Worm (Caenorhabditis elegans): ENCODE results near the gene sre-15.

sre-15 gene

ce11 chrIV:12208984-12209676 is 35.5 kb downstream of the sre-15 start, which contains the start of the genes marb-1 and F35G2.3:
TSS of gene marb-1 (minus strand) at chrIV:12209010.
TSS of gene F35G2.3 (plus strand) at chrIV:12209626.
- TF ChIP-seq blmp-1 (tag; optimal IDR thresholded peaks at IDR 0.05) (no peak), sptf-1 (tag; optimal IDR thresholded peaks at IDR 0.05) (no peak), lsy-2 (tag; optimal IDR thresholded peaks at IDR 0.05) (peak; percentile 50), nhr-76 (tag; optimal IDR thresholded peaks at IDR 0.05) (no peak), mep-1 (tag; optimal IDR thresholded peaks at IDR 0.05) (peak; percentile 14)

- TF ChIP-seq ces-1 (GFP tag; optimal IDR thresholded peaks at IDR 0.05) (no peak), ceh-43 (GFP tag; optimal IDR thresholded peaks at IDR 0.05) (no peak), mab-5 (tag; optimal IDR thresholded peaks at IDR 0.05) (no peak), nhr-237 (tag; optimal IDR thresholded peaks at IDR 0.05) (no peak), sptf-1 (tag; optimal IDR thresholded peaks at IDR 0.05) (no peak), bed-3 (GFP tag; optimal IDR thresholded peaks at IDR 0.05) (no peak), elt-1 (tag; optimal IDR thresholded peaks at IDR 0.05; ENCODE audit: borderline replicate concordance, insufficient read depth) (no peak), mep-1 (tag; optimal IDR thresholded peaks at IDR 0.05) (no peak), elt-3 (tag; optimal IDR thresholded peaks at IDR 0.05) (no peak), unc-39 (tag; optimal IDR thresholded peaks at IDR 0.05) (no peak), unc-120 (tag; optimal IDR thresholded peaks at IDR 0.05; ENCODE audit: poor library complexity, severe bottlenecking) (no peak), ceh-83 (GFP tag; optimal IDR thresholded peaks at IDR 0.05) (no peak), unc-62 (GFP tag; optimal IDR thresholded peaks at IDR 0.05) (no peak), nhr-76 (tag; optimal IDR thresholded peaks at IDR 0.05) (no peak), snpc-4 (tag; optimal IDR thresholded peaks at IDR 0.05) (no peak), lin-13 (tag; optimal IDR thresholded peaks at IDR 0.05) (no peak), flh-1 (GFP tag; optimal IDR thresholded peaks at IDR 0.05) (no peak), M03D4.4 (tag; optimal IDR thresholded peaks at IDR 0.05) (no peak), ceh-39 (tag; optimal IDR thresholded peaks at IDR 0.05) (no peak)
Observed at ce11 chrIV:12207873-12208272, 36.7 kb downstream of the sre-15 start.

- TF ChIP-seq unc-62 (GFP tag; optimal IDR thresholded peaks at IDR 0.05) = no peak
- no peak for TF ChIP-seq ces-1 (GFP tag; optimal IDR thresholded peaks at IDR 0.05)
- no peak for TF ChIP-seq nhr-76 (tag; optimal IDR thresholded peaks at IDR 0.05)
- no peak for TF ChIP-seq unc-120 (tag; optimal IDR thresholded peaks at IDR 0.05; ENCODE audit: poor library complexity, severe bottlenecking)
- TF ChIP-seq snpc-4 (tag; optimal IDR thresholded peaks at IDR 0.05) = no peak
- TF ChIP-seq blmp-1 (tag; optimal IDR thresholded peaks at IDR 0.05) = no peak
- TF ChIP-seq bed-3 (GFP tag; optimal IDR thresholded peaks at IDR 0.05) = no peak
- TF ChIP-seq sem-2 (GFP tag; optimal IDR thresholded peaks at IDR 0.05) = no peak
- no peak for TF ChIP-seq pha-4 (tag; optimal IDR thresholded peaks at IDR 0.05)
- no peak for TF ChIP-seq mls-2 (tag; optimal IDR thresholded peaks at IDR 0.05)
- TF ChIP-seq tbx-8 (GFP tag; optimal IDR thresholded peaks at IDR 0.05) = no peak
- TF ChIP-seq lin-32 (GFP tag; optimal IDR thresholded peaks at IDR 0.05) = no peak
- TF ChIP-seq sptf-1 (tag; optimal IDR thresholded peaks at IDR 0.05) = no peak
- TF ChIP-seq cnd-1 (tag; optimal IDR thresholded peaks at IDR 0.05) = no peak
- TF ChIP-seq ceh-83 (GFP tag; optimal IDR thresholded peaks at IDR 0.05) = no peak
- TF ChIP-seq drap-1 (GFP tag; optimal IDR thresholded peaks at IDR 0.05) = no peak
- no peak for TF ChIP-seq nhr-2 (tag; optimal IDR thresholded peaks at IDR 0.05)
- TF ChIP-seq ceh-43 (GFP tag; optimal IDR thresholded peaks at IDR 0.05) = no peak
- TF ChIP-seq elt-1 (tag; optimal IDR thresholded peaks at IDR 0.05; ENCODE audit: borderline replicate concordance, insufficient read depth) = no peak
- no peak for TF ChIP-seq flh-1 (GFP tag; optimal IDR thresholded peaks at IDR 0.05)
Observed at ce11 chrIV:12207454-12207853, 37.2 kb downstream of the sre-15 start.

- no peak for TF ChIP-seq elt-1 (tag; optimal IDR thresholded peaks at IDR 0.05; ENCODE audit: borderline replicate concordance, insufficient read depth)
- TF ChIP-seq snpc-4 (tag; optimal IDR thresholded peaks at IDR 0.05) = no peak
- no peak for TF ChIP-seq nhr-237 (tag; optimal IDR thresholded peaks at IDR 0.05)
- TF ChIP-seq mls-2 (tag; optimal IDR thresholded peaks at IDR 0.05) = no peak
- TF ChIP-seq unc-62 (GFP tag; optimal IDR thresholded peaks at IDR 0.05) = no peak
- no peak for TF ChIP-seq unc-39 (tag; optimal IDR thresholded peaks at IDR 0.05)
- no peak for TF ChIP-seq zip-8 (tag; optimal IDR thresholded peaks at IDR 0.05)
- no peak for TF ChIP-seq ztf-11 (tag; optimal IDR thresholded peaks at IDR 0.05)
- TF ChIP-seq unc-120 (tag; optimal IDR thresholded peaks at IDR 0.05; ENCODE audit: poor library complexity, severe bottlenecking) = no peak
- TF ChIP-seq mab-5 (tag; optimal IDR thresholded peaks at IDR 0.05) = no peak
- TF ChIP-seq blmp-1 (tag; optimal IDR thresholded peaks at IDR 0.05) = no peak
- no peak for TF ChIP-seq cnd-1 (tag; optimal IDR thresholded peaks at IDR 0.05)
- no peak for TF ChIP-seq tbx-8 (GFP tag; optimal IDR thresholded peaks at IDR 0.05)
- TF ChIP-seq pha-4 (tag; optimal IDR thresholded peaks at IDR 0.05) = no peak
- TF ChIP-seq nhr-12 (tag; optimal IDR thresholded peaks at IDR 0.05) = no peak
- TF ChIP-seq ces-1 (GFP tag; optimal IDR thresholded peaks at IDR 0.05) = no peak
- TF ChIP-seq sem-2 (GFP tag; optimal IDR thresholded peaks at IDR 0.05) = no peak
Observed at ce11 chrIV:12203968-12204367, 40.6 kb downstream of the sre-15 start.
